Fruit fly (Drosophila melanogaster): ENCODE results near the gene CG8813.

CG8813 gene

dm6 chr2L:2851589-2851988 lies 17.9 kb upstream of the CG8813 start:
- no peak for TF ChIP-seq B-H1 (GFP tag; IDR thresholded peaks at IDR 0.05)
- peak; percentile 40; the same call in 1 of the 2 replicates for TF ChIP-seq Drgx (GFP tag; IDR thresholded peaks at IDR 0.05)
- peak; percentile 8 for TF ChIP-seq Sox102F (GFP tag; optimal IDR thresholded peaks at IDR 0.05)

- TF ChIP-seq CG2116 (GFP tag; optimal IDR thresholded peaks at IDR 0.05) = no peak
- TF ChIP-seq Atf6 (GFP tag; IDR thresholded peaks at IDR 0.05) = no peak
- TF ChIP-seq CG2678 (tag; optimal IDR thresholded peaks at IDR 0.05) = no peak
- TF ChIP-seq E2f1 (GFP tag; IDR thresholded peaks at IDR 0.05) = no peak
- TF ChIP-seq CG4282 (GFP tag; optimal IDR thresholded peaks at IDR 0.05) = no peak
- no peak for TF ChIP-seq hbn (GFP tag; IDR thresholded peaks at IDR 0.05; ENCODE audit: partially characterized antibody)
- TF ChIP-seq CoRest (tag; optimal IDR thresholded peaks at IDR 0.05) = no peak
- TF ChIP-seq CG1603 (tag; optimal IDR thresholded peaks at IDR 0.05) = peak; percentile 46
- no peak for TF ChIP-seq Poxn (GFP tag; IDR thresholded peaks at IDR 0.05)
- no peak for TF ChIP-seq CG11560 (tag; IDR thresholded peaks at IDR 0.05)
- TF ChIP-seq pros (GFP tag; optimal IDR thresholded peaks at IDR 0.05) = no peak
- TF ChIP-seq CG18011 (GFP tag; optimal IDR thresholded peaks at IDR 0.05) = no peak
- no peak for TF ChIP-seq Chrac-16 (GFP tag; optimal IDR thresholded peaks at IDR 0.05)
- TF ChIP-seq H2.0 (GFP tag; IDR thresholded peaks at IDR 0.05) = no peak
- no peak for TF ChIP-seq unpg (GFP tag; optimal IDR thresholded peaks at IDR 0.05)
- no peak for TF ChIP-seq CG13296 (GFP tag; optimal IDR thresholded peaks at IDR 0.05)
- no peak for TF ChIP-seq Elba2 (GFP tag; optimal IDR thresholded peaks at IDR 0.05)
- TF ChIP-seq CG9817 (tag; optimal IDR thresholded peaks at IDR 0.05) = no peak
- TF ChIP-seq Hr78 (GFP tag; optimal IDR thresholded peaks at IDR 0.05) = peak in 1 of 2 experiments; percentile 99
- TF ChIP-seq chinmo (GFP tag; IDR thresholded peaks at IDR 0.05; ENCODE audit: partially characterized antibody) = peak; percentile 77; the same call in 2 of the 4 replicates
- TF ChIP-seq BEAF-32 (GFP tag; optimal IDR thresholded peaks at IDR 0.05) = no peak
- TF ChIP-seq B-H1 (GFP tag; IDR thresholded peaks at IDR 0.05) = no peak; the same call in 2 of the 3 replicates
- TF ChIP-seq grau (tag; optimal IDR thresholded peaks at IDR 0.05) = no peak
- TF ChIP-seq CG14710 (tag; optimal IDR thresholded peaks at IDR 0.05) = no peak
- TF ChIP-seq odd (GFP tag; optimal IDR thresholded peaks at IDR 0.05) = no peak
- TF ChIP-seq Atf3 (GFP tag; optimal IDR thresholded peaks at IDR 0.05) = no peak
- TF ChIP-seq CG4404 (GFP tag; IDR thresholded peaks at IDR 0.05) = no peak
- TF ChIP-seq CG13287 (GFP tag; IDR thresholded peaks at IDR 0.05; ENCODE audit: partially characterized antibody) = peak; percentile 5; the same call in 1 of the 2 replicates
- TF ChIP-seq D (optimal IDR thresholded peaks at IDR 0.05) = no peak
- no peak for TF ChIP-seq D (GFP tag; optimal IDR thresholded peaks at IDR 0.05)
- TF ChIP-seq slp2 (GFP tag; optimal IDR thresholded peaks at IDR 0.05) = no peak
- peak; percentile 71 for TF ChIP-seq ftz-f1 (GFP tag; optimal IDR thresholded peaks at IDR 0.05)
- TF ChIP-seq oc (tag; optimal IDR thresholded peaks at IDR 0.05) = no peak
- no peak for TF ChIP-seq CG18262 (tag; optimal IDR thresholded peaks at IDR 0.05)
- no peak for TF ChIP-seq lmd (GFP tag; IDR thresholded peaks at IDR 0.05)
- TF ChIP-seq jing (GFP tag; optimal IDR thresholded peaks at IDR 0.05) = no peak
- 0 out of 3 replicates have a peak, but pooled peaks have one; percentile 39 for TF ChIP-seq z (GFP tag; IDR thresholded peaks at IDR 0.05)
- TF ChIP-seq Mrtf (GFP tag; IDR thresholded peaks at IDR 0.05) = no peak
- TF ChIP-seq caup (GFP tag; optimal IDR thresholded peaks at IDR 0.05; ENCODE audit: severe bottlenecking) = no peak
- no peak for TF ChIP-seq sima (GFP tag; optimal IDR thresholded peaks at IDR 0.05)
- TF ChIP-seq Trl (optimal IDR thresholded peaks at IDR 0.05) = peak in 1 of 2 experiments; percentile 14
- no peak for TF ChIP-seq Trl (GFP tag; optimal IDR thresholded peaks at IDR 0.05)
- peak; percentile 0 for TF ChIP-seq chn (GFP tag; optimal IDR thresholded peaks at IDR 0.05)
- TF ChIP-seq gce (GFP tag; IDR thresholded peaks at IDR 0.05) = no peak
- no peak for TF ChIP-seq lab (GFP tag; optimal IDR thresholded peaks at IDR 0.05)
- no peak for TF ChIP-seq HmgD (GFP tag; optimal IDR thresholded peaks at IDR 0.05)
- no peak for TF ChIP-seq trem (tag; optimal IDR thresholded peaks at IDR 0.05)
Measured at dm6 chr2L:2855204-2855768, 14.2 kb upstream of the CG8813 start.
